Fruit fly (Drosophila melanogaster): Measurements from ENCODE around the gene CG5895.

The CG5895 gene

DNA sequence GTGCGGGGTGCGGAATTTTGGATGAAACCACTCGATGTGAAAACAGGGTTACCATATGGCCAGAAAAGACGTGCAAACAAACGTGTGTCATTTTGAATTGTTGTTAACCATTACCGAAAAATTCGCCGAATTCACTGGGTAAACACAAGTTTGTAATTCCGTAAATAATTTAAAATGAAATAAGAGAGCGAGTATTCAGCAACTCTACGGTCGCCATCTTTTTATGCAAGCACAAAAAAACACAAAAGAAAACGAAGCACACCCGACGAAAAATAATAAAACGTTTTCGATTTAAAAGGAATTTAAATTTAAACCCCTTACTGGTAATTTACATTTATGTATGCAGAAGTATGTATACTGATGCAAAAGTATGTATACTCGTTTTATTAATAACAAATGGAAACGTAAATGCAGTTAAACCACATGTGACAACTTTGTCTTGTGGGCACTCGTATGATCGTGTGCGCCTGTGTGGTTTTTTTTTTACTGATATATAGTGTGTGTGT is 10.6 kb downstream of the CG5895 start (continued):
- TF ChIP-seq Vsx1 (GFP tag; optimal IDR thresholded peaks at IDR 0.05) (peak; percentile 77), Mad (GFP tag; optimal IDR thresholded peaks at IDR 0.05) (peak; percentile 88), trh (GFP tag; optimal IDR thresholded peaks at IDR 0.05) (peak; percentile 85), CG10267 (tag; optimal IDR thresholded peaks at IDR 0.05) (peak; percentile 90), kah (GFP tag; optimal IDR thresholded peaks at IDR 0.05) (peak; percentile 81), zf30C (GFP tag; optimal IDR thresholded peaks at IDR 0.05) (no peak), lola (GFP tag; optimal IDR thresholded peaks at IDR 0.05) (peak in 2 of 3 experiments; percentile 13 to 89), danr (GFP tag; IDR thresholded peaks at IDR 0.05) (no peak; the same call in none of the 2 replicates), NC2β (GFP tag; optimal IDR thresholded peaks at IDR 0.05) (peak; percentile 85), CG8359 (GFP tag; optimal IDR thresholded peaks at IDR 0.05; ENCODE audit: borderline replicate concordance) (peak; percentile 53), Elba2 (GFP tag; optimal IDR thresholded peaks at IDR 0.05) (peak; percentile 38), crp (GFP tag; optimal IDR thresholded peaks at IDR 0.05) (peak in 1 of 2 experiments; percentile 44), Six4 (GFP tag; optimal IDR thresholded peaks at IDR 0.05) (peak; percentile 89), Antp (GFP tag; optimal IDR thresholded peaks at IDR 0.05) (peak; percentile 72), lilli (GFP tag; optimal IDR thresholded peaks at IDR 0.05) (peak; percentile 94), Dek (tag; optimal IDR thresholded peaks at IDR 0.05) (peak; percentile 95), HLH3B (GFP tag; IDR thresholded peaks at IDR 0.05) (peak; percentile 90), TFAM (GFP tag; optimal IDR thresholded peaks at IDR 0.05) (peak; percentile 77), CG15696 (tag; optimal IDR thresholded peaks at IDR 0.05) (peak; percentile 92), Drgx (GFP tag; IDR thresholded peaks at IDR 0.05) (peak; percentile 97), dati (GFP tag; IDR thresholded peaks at IDR 0.05) (peak; percentile 79), CG15479 (GFP tag; optimal IDR thresholded peaks at IDR 0.05) (no peak), B-H1 (GFP tag; IDR thresholded peaks at IDR 0.05) (peak; percentile 90), tgo (GFP tag; IDR thresholded peaks at IDR 0.05) (peak; percentile 92), tin (GFP tag; optimal IDR thresholded peaks at IDR 0.05) (peak; percentile 86), Bdp1 (GFP tag; optimal IDR thresholded peaks at IDR 0.05) (peak; percentile 84), chinmo (GFP tag; IDR thresholded peaks at IDR 0.05; ENCODE audit: partially characterized antibody) (no peak), CG6854 (GFP tag; optimal IDR thresholded peaks at IDR 0.05) (peak; percentile 90), Atf-2 (GFP tag; optimal IDR thresholded peaks at IDR 0.05) (peak; percentile 76), CG17612 (GFP tag; IDR thresholded peaks at IDR 0.05) (peak; percentile 36; the same call in 1 of the 2 replicates), CG32532 (GFP tag; IDR thresholded peaks at IDR 0.05) (peak; percentile 96), Bteb2 (GFP tag; optimal IDR thresholded peaks at IDR 0.05) (peak; percentile 89), CG33557 (GFP tag; optimal IDR thresholded peaks at IDR 0.05) (peak; percentile 93), dan (GFP tag; IDR thresholded peaks at IDR 0.05) (no peak), CG3838 (GFP tag; optimal IDR thresholded peaks at IDR 0.05) (peak; percentile 51), CG31224 (GFP tag; IDR thresholded peaks at IDR 0.05) (peak; percentile 82), CG1647 (GFP tag; optimal IDR thresholded peaks at IDR 0.05) (peak; percentile 75), caup (GFP tag; optimal IDR thresholded peaks at IDR 0.05; ENCODE audit: severe bottlenecking) (peak; percentile 92), ewg (GFP tag; optimal IDR thresholded peaks at IDR 0.05) (peak; percentile 89), insv (GFP tag; optimal IDR thresholded peaks at IDR 0.05) (peak in 1 of 2 experiments; percentile 20), CG31441 (GFP tag; IDR thresholded peaks at IDR 0.05) (peak; percentile 73), Chrac-16 (GFP tag; optimal IDR thresholded peaks at IDR 0.05) (peak; percentile 89), Ptx1 (GFP tag; IDR thresholded peaks at IDR 0.05) (peak; percentile 87), HHEX (GFP tag; optimal IDR thresholded peaks at IDR 0.05) (peak; percentile 92), pita (GFP tag; optimal IDR thresholded peaks at IDR 0.05) (no peak), CG11398 (GFP tag; optimal IDR thresholded peaks at IDR 0.05) (peak; percentile 77), kni (GFP tag; optimal IDR thresholded peaks at IDR 0.05) (no peak), aop (GFP tag; IDR thresholded peaks at IDR 0.05) (peak; percentile 71), CG8765 (GFP tag; IDR thresholded peaks at IDR 0.05) (peak; percentile 74), scrt (GFP tag; optimal IDR thresholded peaks at IDR 0.05) (peak; percentile 91)
